Worm (Caenorhabditis elegans) whole organism, L1 larva: Measurements from ENCODE around the gene ins-20.

Experiments
- aha-1 ChIP-seq: fragments of 150-350 bp; optimal IDR thresholded peaks from 2 replicates; lab custom pipeline; 2014; ENCODE audit warnings: missing biosample characterization, missing genetic modification characterization
- aly-2 ChIP-seq: fragments of 150-350 bp; optimal IDR thresholded peaks from 2 replicates; lab custom pipeline; 2014; ENCODE audit warnings: missing biosample characterization, missing genetic modification characterization
- ceh-88 ChIP-seq: fragments of 200-800 bp; sonication (Bioruptor generic); IDR thresholded peaks from 2 replicates; pipeline ENCODE4 v1.3.6; 2022; ENCODE audit warnings: missing genetic modification characterization, missing compliant biosample characterization
- hpl-2 ChIP-seq: fragments of 150-350 bp; optimal IDR thresholded peaks from 2 replicates; lab custom pipeline; 2014; ENCODE audit warnings: missing biosample characterization, missing genetic modification reagents, missing genetic modification characterization
- lin-39 ChIP-seq: fragments of 150-350 bp; optimal IDR thresholded peaks from 2 replicates; lab custom pipeline; 2014; ENCODE audit warnings: missing biosample characterization, missing genetic modification reagents, missing genetic modification characterization
- nhr-12 ChIP-seq: sonication (generic microtip); optimal IDR thresholded peaks from 2 replicates; lab custom pipeline; 2017; ENCODE audit warnings: missing biosample characterization, missing genetic modification characterization
- nhr-77 ChIP-seq: fragments of 150-350 bp; optimal IDR thresholded peaks from 2 replicates; lab custom pipeline; 2014; ENCODE audit warnings: missing biosample characterization, missing genetic modification characterization
- pag-3 ChIP-seq: sonication (generic microtip); optimal IDR thresholded peaks from 2 replicates; lab custom pipeline; 2017; ENCODE audit warnings: missing genetic modification characterization, mild to moderate bottlenecking, missing compliant biosample characterization, antibody characterized with exemption, borderline replicate concordance; ENCODE audit not compliant: insufficient read depth
- rnt-1 ChIP-seq: sonication (generic microtip); optimal IDR thresholded peaks from 2 replicates; lab custom pipeline; 2016; ENCODE audit warnings: mild to moderate bottlenecking, missing genetic modification characterization, moderate library complexity, missing compliant biosample characterization
- snpc-4 ChIP-seq: fragments of 150-350 bp; optimal IDR thresholded peaks from 2 replicates; lab custom pipeline; 2014; ENCODE audit warnings: missing biosample characterization, missing genetic modification characterization
- tbx-2 ChIP-seq: sonication (generic microtip); optimal IDR thresholded peaks from 2 replicates; lab custom pipeline; 2016; ENCODE audit warnings: missing genetic modification characterization, missing compliant biosample characterization
- unc-62 ChIP-seq: fragments of 150-350 bp; optimal IDR thresholded peaks from 2 replicates; lab custom pipeline; 2014; ENCODE audit warnings: missing biosample characterization, missing genetic modification reagents, missing genetic modification characterization
- ztf-11 ChIP-seq, 2 experiments: sonication (generic microtip); optimal IDR thresholded peaks; 2 replicates each; lab custom pipeline; 2016 to 2017; ENCODE audit warnings: missing genetic modification characterization in 2 of 2, missing biosample characterization in 1 of 2, missing compliant biosample characterization in 1 of 2
- ztf-4 ChIP-seq: fragments of 150-350 bp; optimal IDR thresholded peaks from 2 replicates; lab custom pipeline; 2014; ENCODE audit warnings: missing biosample characterization, missing genetic modification characterization

DNA sequence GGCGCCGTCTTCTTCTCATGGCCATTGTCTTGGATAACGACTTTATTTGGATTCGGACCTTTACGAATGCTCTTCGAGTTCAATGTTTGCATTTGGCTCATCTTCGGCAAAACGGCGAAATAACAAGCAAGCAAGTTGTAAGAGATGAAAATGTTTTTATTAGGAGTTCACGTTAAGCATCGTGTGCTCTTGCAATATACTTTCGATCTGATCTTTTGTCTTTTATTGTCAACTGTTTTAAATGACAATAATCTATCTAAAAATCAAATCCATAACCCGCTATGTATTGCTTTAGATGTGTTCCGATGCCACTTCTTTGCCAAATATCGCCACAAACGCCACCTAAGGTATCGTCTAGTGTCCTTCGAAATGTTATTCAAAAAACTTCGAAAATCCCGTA lies 5.8 kb downstream of the ins-20 start, which contains the start of gene ZK84.5:
- no peak for TF ChIP-seq ztf-4
- TF ChIP-seq tbx-2, result no peak
- no peak for TF ChIP-seq ztf-11 (tag; optimal IDR thresholded peaks at IDR 0.05; lab: Kevin White, UChicago)
- TF ChIP-seq hpl-2 (GFP tag; lab: Kevin White, UChicago), result no peak
- no peak for TF ChIP-seq snpc-4 (tag; lab: Kevin White, UChicago)
- TF ChIP-seq aly-2 (tag; lab: Kevin White, UChicago), result no peak
- no peak for TF ChIP-seq ceh-88 (GFP tag; lab: Robert Waterston, UW)
- no peak for TF ChIP-seq unc-62 (GFP tag; lab: Kevin White, UChicago)
- TF ChIP-seq nhr-12 (tag; lab: Kevin White, UChicago), result no peak
- no peak for TF ChIP-seq lin-39 (tag; lab: Kevin White, UChicago)
- TF ChIP-seq aha-1 (tag; lab: Kevin White, UChicago), result no peak
- TF ChIP-seq nhr-77 (tag; lab: Kevin White, UChicago), result no peak
- no peak for TF ChIP-seq pag-3 (tag; lab: Kevin White, UChicago)
- TF ChIP-seq rnt-1 (tag; lab: Kevin White, UChicago), result no peak
